Worm (Caenorhabditis elegans): ENCODE measurements around the gene sod-1.

ce11 chrII:7002956-7003357, 29.3 kb upstream of the sod-1 start:
- TF ChIP-seq mec-3 (tag; optimal IDR thresholded peaks at IDR 0.05; ENCODE audit: borderline replicate concordance) (no peak), nfya-1 (tag; optimal IDR thresholded peaks at IDR 0.05) (peak; percentile 4)

Data from whole organism, late embryonic.